Worm (Caenorhabditis elegans) whole organism, late embryonic: ENCODE measurements around the gene F25B3.2.

Experiments
- C08G9.2 ChIP-seq: sonication (generic microtip); optimal IDR thresholded peaks from 2 replicates; lab custom pipeline; 2016; ENCODE audit warnings: mild to moderate bottlenecking, missing genetic modification characterization, moderate library complexity, missing compliant biosample characterization
- C38D4.7 ChIP-seq: fragments of 200-800 bp; sonication (Bioruptor generic); optimal IDR thresholded peaks from 2 replicates; lab custom pipeline; 2018; ENCODE audit warnings: mild to moderate bottlenecking, missing genetic modification characterization, moderate library complexity, missing compliant biosample characterization
- F13H6.1 ChIP-seq: sonication (generic microtip); optimal IDR thresholded peaks from 2 replicates; lab custom pipeline; 2016; ENCODE audit warnings: missing genetic modification characterization, missing compliant biosample characterization
- K02D7.2 ChIP-seq: sonication (generic microtip); optimal IDR thresholded peaks from 2 replicates; lab custom pipeline; 2017; ENCODE audit warnings: mild to moderate bottlenecking, missing genetic modification characterization, missing compliant biosample characterization
- T23F11.4 ChIP-seq: fragments of 200-800 bp; sonication (Bioruptor generic); optimal IDR thresholded peaks from 2 replicates; lab custom pipeline; 2018; ENCODE audit warnings: mild to moderate bottlenecking, missing genetic modification characterization, missing compliant biosample characterization
- Y22D7AL.16 ChIP-seq: sonication (generic microtip); optimal IDR thresholded peaks from 2 replicates; lab custom pipeline; 2016; ENCODE audit warnings: missing genetic modification characterization, missing compliant biosample characterization
- ahr-1 ChIP-seq: sonication (generic microtip); optimal IDR thresholded peaks from 2 replicates; lab custom pipeline; 2016; ENCODE audit warnings: missing genetic modification characterization, missing compliant biosample characterization
- ceh-14 ChIP-seq: sonication (generic microtip); optimal IDR thresholded peaks from 2 replicates; lab custom pipeline; 2016; ENCODE audit warnings: missing genotype, missing genetic modification characterization, missing compliant biosample characterization
- ceh-18 ChIP-seq: sonication (generic microtip); optimal IDR thresholded peaks from 2 replicates; lab custom pipeline; 2016; ENCODE audit warnings: missing genetic modification characterization, missing compliant biosample characterization
- ceh-19 ChIP-seq: fragments of 200-800 bp; sonication (Bioruptor generic); optimal IDR thresholded peaks from 2 replicates; lab custom pipeline; 2018; ENCODE audit warnings: mild to moderate bottlenecking, missing genetic modification characterization, missing compliant biosample characterization
- ceh-2 ChIP-seq: sonication (generic microtip); optimal IDR thresholded peaks from 2 replicates; lab custom pipeline; 2016; ENCODE audit warnings: missing genotype, missing genetic modification characterization, missing compliant biosample characterization
- ceh-22 ChIP-seq: sonication (generic microtip); optimal IDR thresholded peaks from 2 replicates; lab custom pipeline; 2017; ENCODE audit warnings: missing biosample characterization, missing genetic modification characterization
- ceh-31 ChIP-seq: sonication (generic microtip); optimal IDR thresholded peaks from 2 replicates; lab custom pipeline; 2016; ENCODE audit warnings: missing genetic modification characterization, missing compliant biosample characterization
- ceh-34 ChIP-seq: sonication (generic microtip); optimal IDR thresholded peaks from 2 replicates; lab custom pipeline; 2016; ENCODE audit warnings: mild to moderate bottlenecking, missing genetic modification characterization, missing compliant biosample characterization
- ceh-45 ChIP-seq: fragments of 200-800 bp; sonication (Bioruptor generic); IDR thresholded peaks from 2 replicates; pipeline ENCODE4 v1.3.6; 2022; ENCODE audit warnings: missing genetic modification reagents, missing genetic modification characterization, missing compliant biosample characterization
- ceh-48 ChIP-seq: sonication (generic microtip); optimal IDR thresholded peaks from 2 replicates; lab custom pipeline; 2016; ENCODE audit warnings: missing genetic modification characterization, inconsistent platforms, missing compliant biosample characterization
- ceh-9 ChIP-seq: sonication (generic microtip); optimal IDR thresholded peaks from 2 replicates; lab custom pipeline; 2016; ENCODE audit warnings: mild to moderate bottlenecking, missing genetic modification characterization, inconsistent platforms, missing compliant biosample characterization
- dmd-4 ChIP-seq: sonication (generic microtip); optimal IDR thresholded peaks from 2 replicates; lab custom pipeline; 2016; ENCODE audit warnings: borderline replicate concordance, missing genetic modification characterization, missing compliant biosample characterization
- dve-1 ChIP-seq: sonication (generic microtip); optimal IDR thresholded peaks from 2 replicates; lab custom pipeline; 2017; ENCODE audit warnings: antibody characterized with exemption, mild to moderate bottlenecking, missing genetic modification characterization, missing compliant biosample characterization
- elt-4 ChIP-seq: sonication (generic microtip); optimal IDR thresholded peaks from 2 replicates; lab custom pipeline; 2016; ENCODE audit warnings: missing genetic modification characterization, missing compliant biosample characterization
- ets-4 ChIP-seq: sonication (generic microtip); optimal IDR thresholded peaks from 2 replicates; lab custom pipeline; 2016; ENCODE audit warnings: missing genetic modification characterization, missing compliant biosample characterization
- fax-1 ChIP-seq: sonication (generic microtip); optimal IDR thresholded peaks from 2 replicates; lab custom pipeline; 2016; ENCODE audit warnings: missing genotype, missing genetic modification characterization, missing compliant biosample characterization
- fkh-10 ChIP-seq: fragments of 150-350 bp; optimal IDR thresholded peaks from 2 replicates; lab custom pipeline; 2014; ENCODE audit warnings: missing biosample characterization, missing genetic modification reagents, missing genetic modification characterization
- fkh-6 ChIP-seq: sonication (generic microtip); optimal IDR thresholded peaks from 2 replicates; lab custom pipeline; 2016; ENCODE audit warnings: missing genetic modification characterization, missing compliant biosample characterization
- hlh-13 ChIP-seq: fragments of 200-800 bp; sonication (Bioruptor generic); optimal IDR thresholded peaks from 2 replicates; lab custom pipeline; 2018; ENCODE audit warnings: mild to moderate bottlenecking, missing genetic modification characterization, missing compliant biosample characterization
- hlh-6 ChIP-seq: sonication (generic microtip); optimal IDR thresholded peaks from 2 replicates; lab custom pipeline; 2016; ENCODE audit warnings: missing genotype, missing genetic modification characterization, missing compliant biosample characterization
- hlh-8 ChIP-seq: sonication (generic microtip); optimal IDR thresholded peaks from 2 replicates; lab custom pipeline; 2016; ENCODE audit warnings: missing genotype, missing genetic modification characterization, missing compliant biosample characterization
- lim-6 ChIP-seq: sonication (generic microtip); optimal IDR thresholded peaks from 2 replicates; lab custom pipeline; 2016; ENCODE audit warnings: missing genetic modification characterization, missing compliant biosample characterization
- lin-11 ChIP-seq: fragments of 200-800 bp; sonication (Bioruptor generic); optimal IDR thresholded peaks from 2 replicates; lab custom pipeline; 2018; ENCODE audit warnings: mild to moderate bottlenecking, missing genetic modification characterization, missing compliant biosample characterization
- madf-2 ChIP-seq: sonication (generic microtip); optimal IDR thresholded peaks from 2 replicates; lab custom pipeline; 2017; ENCODE audit warnings: missing genetic modification characterization, missing compliant biosample characterization
- mec-3 ChIP-seq: sonication (generic microtip); optimal IDR thresholded peaks from 2 replicates; lab custom pipeline; 2016; ENCODE audit warnings: borderline replicate concordance, missing genetic modification characterization, missing compliant biosample characterization
- nhr-11 ChIP-seq: fragments of 150-350 bp; optimal IDR thresholded peaks from 2 replicates; lab custom pipeline; 2014; ENCODE audit warnings: missing biosample characterization, missing genetic modification characterization
- nhr-232 ChIP-seq: sonication (generic microtip); optimal IDR thresholded peaks from 2 replicates; lab custom pipeline; 2016; ENCODE audit warnings: missing genetic modification characterization, missing compliant biosample characterization
- npax-4 ChIP-seq: sonication (generic microtip); optimal IDR thresholded peaks from 2 replicates; lab custom pipeline; 2016; ENCODE audit warnings: missing genetic modification characterization, missing compliant biosample characterization
- pag-3 ChIP-seq: sonication (generic microtip); optimal IDR thresholded peaks from 2 replicates; lab custom pipeline; 2016; ENCODE audit warnings: missing compliant biosample characterization, missing genetic modification characterization, borderline replicate concordance
- pat-9 ChIP-seq: fragments of 200-800 bp; sonication (Bioruptor generic); optimal IDR thresholded peaks from 2 replicates; lab custom pipeline; 2018; ENCODE audit warnings: mild to moderate bottlenecking, missing genetic modification characterization, moderate library complexity, missing compliant biosample characterization
- pax-1 ChIP-seq: fragments of 150-350 bp; optimal IDR thresholded peaks from 2 replicates; lab custom pipeline; 2014; ENCODE audit warnings: missing biosample characterization, missing genetic modification characterization
- pha-2 ChIP-seq: sonication (generic microtip); optimal IDR thresholded peaks from 2 replicates; lab custom pipeline; 2017; ENCODE audit warnings: mild to moderate bottlenecking, missing genetic modification characterization, missing compliant biosample characterization
- pha-4 ChIP-seq: fragments of 150-350 bp; optimal IDR thresholded peaks from 2 replicates; lab custom pipeline; 2018; ENCODE audit warnings: missing biosample characterization, missing genetic modification reagents, missing genetic modification characterization
- pqm-1 ChIP-seq: sonication (generic microtip); optimal IDR thresholded peaks from 2 replicates; lab custom pipeline; 2016; ENCODE audit warnings: missing genetic modification characterization, missing compliant biosample characterization
- pros-1 ChIP-seq: fragments of 150-350 bp; optimal IDR thresholded peaks from 2 replicates; lab custom pipeline; 2014; ENCODE audit warnings: missing biosample characterization, missing genetic modification reagents, missing genetic modification characterization
- rnt-1 ChIP-seq: sonication (generic microtip); optimal IDR thresholded peaks from 2 replicates; lab custom pipeline; 2016; ENCODE audit warnings: missing genetic modification characterization, missing compliant biosample characterization
- syd-9 ChIP-seq: sonication (generic microtip); optimal IDR thresholded peaks from 2 replicates; lab custom pipeline; 2016; ENCODE audit warnings: mild to moderate bottlenecking, missing genetic modification characterization, moderate library complexity, missing compliant biosample characterization
- tbx-2 ChIP-seq: sonication (generic microtip); optimal IDR thresholded peaks from 2 replicates; lab custom pipeline; 2016; ENCODE audit warnings: missing genetic modification characterization, missing compliant biosample characterization
- tbx-7 ChIP-seq: sonication (generic microtip); optimal IDR thresholded peaks from 2 replicates; lab custom pipeline; 2016; ENCODE audit warnings: missing genotype, missing genetic modification characterization, missing compliant biosample characterization
- ttx-3 ChIP-seq: sonication (generic microtip); optimal IDR thresholded peaks from 2 replicates; lab custom pipeline; 2016; ENCODE audit warnings: missing genetic modification reagents, missing genetic modification characterization, missing compliant biosample characterization
- unc-3 ChIP-seq, 2 experiments: fragments of 200-800 bp in 1 of 2; sonication (Bioruptor generic) in 1 of 2; sonication (generic microtip) in 1 of 2; conservative IDR thresholded peaks in 1 of 2; optimal IDR thresholded peaks in 1 of 2; 2 replicates each; pipeline versions ENCODE4 v1.3.6 to Lab custom; 2016 to 2022; ENCODE audit warnings: missing compliant biosample characterization in 2 of 2, missing genetic modification characterization in 2 of 2, missing genetic modification reagents in 1 of 2
- unc-55 ChIP-seq: sonication (generic microtip); optimal IDR thresholded peaks from 2 replicates; lab custom pipeline; 2017; ENCODE audit warnings: missing biosample characterization, missing genetic modification reagents, missing genetic modification characterization
- unc-86 ChIP-seq: sonication (generic microtip); optimal IDR thresholded peaks from 2 replicates; lab custom pipeline; 2016; ENCODE audit warnings: missing genetic modification characterization, missing compliant biosample characterization
- zip-5 ChIP-seq: sonication (generic microtip); optimal IDR thresholded peaks from 2 replicates; lab custom pipeline; 2016; ENCODE audit warnings: missing genetic modification characterization, missing compliant biosample characterization
- ztf-16 ChIP-seq: sonication (generic microtip); optimal IDR thresholded peaks from 2 replicates; lab custom pipeline; 2017; ENCODE audit warnings: missing genetic modification characterization, missing compliant biosample characterization

The F25B3.2 gene

DNA sequence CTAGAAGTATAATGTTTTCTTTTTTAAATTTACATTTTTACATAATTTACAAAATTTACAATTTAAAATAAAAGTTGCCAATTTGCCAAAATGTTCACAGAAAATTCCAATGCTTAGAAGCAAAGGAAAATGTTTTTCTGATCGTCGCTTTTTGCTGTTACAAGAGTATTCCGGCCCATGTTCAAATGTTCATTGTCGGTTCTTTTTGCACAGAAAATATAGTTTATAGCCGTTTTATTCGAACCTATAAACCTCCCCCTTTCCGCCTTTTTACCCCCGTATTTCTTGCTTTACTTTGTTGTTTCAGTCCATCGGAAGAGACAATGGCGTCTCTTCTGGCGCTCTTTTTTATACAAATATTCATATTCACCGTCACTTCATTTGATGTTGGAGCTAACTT, 42.5 kb upstream of the F25B3.2 start, which contains the start of gene tag-329:
Gene tag-329, plus strand, starts transcription at position 301 of the 400 bp plus-strand sequence.
- TF ChIP-seq zip-5, result no peak
- TF ChIP-seq ets-4 (tag; lab: Kevin White, UChicago), result no peak
- no peak for TF ChIP-seq pat-9
- no peak for TF ChIP-seq ceh-48 (tag; lab: Kevin White, UChicago)
- no peak for TF ChIP-seq fkh-10 (GFP tag; lab: Kevin White, UChicago)
- TF ChIP-seq K02D7.2, result no peak
- TF ChIP-seq ztf-16 (tag; lab: Kevin White, UChicago), result no peak
- TF ChIP-seq pax-1, result no peak
- TF ChIP-seq dmd-4 (tag; lab: Kevin White, UChicago), result no peak

DNA sequence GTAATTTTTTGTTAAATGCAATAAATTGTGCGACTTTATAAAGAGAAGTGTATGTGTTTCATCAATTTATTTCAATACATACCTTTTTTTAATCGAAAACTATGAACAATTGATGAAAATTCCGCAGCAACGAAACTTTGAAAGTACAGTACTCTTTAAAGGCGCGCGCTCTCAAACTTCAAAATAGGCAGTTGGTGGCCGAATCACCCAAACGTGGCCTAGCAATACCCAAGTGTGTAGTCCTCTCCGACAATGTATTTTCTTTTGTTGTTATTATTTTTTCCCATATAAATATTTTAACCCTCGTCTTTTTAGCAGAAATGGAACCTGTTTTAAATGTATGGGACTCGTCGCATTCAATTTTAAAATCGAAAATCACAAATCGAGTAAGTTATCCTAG, 40.6 kb upstream of the F25B3.2 start, which contains the start of gene C50F4.4:
Gene C50F4.4, plus strand, starts transcription at position 267 of the 400 bp plus-strand sequence.
- no peak for TF ChIP-seq rnt-1 (tag; lab: Kevin White, UChicago)
- TF ChIP-seq pat-9, result no peak
- TF ChIP-seq fax-1 (tag; lab: Kevin White, UChicago), result no peak
- no peak for TF ChIP-seq pha-2 (tag; lab: Kevin White, UChicago)
- no peak for TF ChIP-seq ceh-14 (tag; lab: Kevin White, UChicago)
- TF ChIP-seq ceh-9 (tag; lab: Kevin White, UChicago), result no peak
- no peak for TF ChIP-seq fkh-6 (tag; lab: Kevin White, UChicago)
- TF ChIP-seq ttx-3 (tag; lab: Kevin White, UChicago), result no peak
- no peak for TF ChIP-seq dve-1 (tag; lab: Kevin White, UChicago)
- no peak for TF ChIP-seq npax-4
- no peak for TF ChIP-seq madf-2 (tag; lab: Kevin White, UChicago)
- no peak for TF ChIP-seq ceh-19 (GFP tag; lab: Kevin White, UChicago)
- TF ChIP-seq pag-3, result no peak
- TF ChIP-seq pros-1 (tag; lab: Kevin White, UChicago), result no peak
- no peak for TF ChIP-seq zip-5
- no peak for TF ChIP-seq unc-86 (tag; lab: Kevin White, UChicago)
- no peak for TF ChIP-seq syd-9
- peak; percentile 73 for TF ChIP-seq C08G9.2
- no peak for TF ChIP-seq unc-55 (GFP tag; lab: Kevin White, UChicago)
- TF ChIP-seq tbx-2 (tag; lab: Kevin White, UChicago), result peak; percentile 51
- TF ChIP-seq nhr-232 (tag; lab: Kevin White, UChicago), result no peak
- no peak for TF ChIP-seq ztf-16 (tag; lab: Kevin White, UChicago)
- peak; percentile 23 for TF ChIP-seq tbx-7 (tag; lab: Kevin White, UChicago)
- no peak for TF ChIP-seq lin-11
- no peak for TF ChIP-seq ceh-22 (tag; lab: Kevin White, UChicago)
- no peak for TF ChIP-seq Y22D7AL.16 (tag; lab: Kevin White, UChicago)
- peak; percentile 22 for TF ChIP-seq hlh-8
- TF ChIP-seq unc-3 (GFP tag; conservative IDR thresholded peaks at IDR 0.05; lab: Robert Waterston, UW), result no peak
- TF ChIP-seq unc-3 (tag; optimal IDR thresholded peaks at IDR 0.05; lab: Kevin White, UChicago), result no peak
- TF ChIP-seq ceh-34 (tag; lab: Kevin White, UChicago), result no peak
- TF ChIP-seq C38D4.7, result no peak
- no peak for TF ChIP-seq pha-4 (tag; lab: Kevin White, UChicago)
- TF ChIP-seq ceh-48 (tag; lab: Kevin White, UChicago), result no peak
- no peak for TF ChIP-seq dmd-4 (tag; lab: Kevin White, UChicago)
- no peak for TF ChIP-seq nhr-11 (tag; lab: Kevin White, UChicago)
- TF ChIP-seq ceh-2 (tag; lab: Kevin White, UChicago), result peak; percentile 46
- no peak for TF ChIP-seq elt-4
- no peak for TF ChIP-seq F13H6.1 (tag; lab: Kevin White, UChicago)
- no peak for TF ChIP-seq ahr-1
- no peak for TF ChIP-seq lim-6 (tag; lab: Kevin White, UChicago)
- TF ChIP-seq K02D7.2, result no peak
- peak; percentile 47 for TF ChIP-seq ets-4 (tag; lab: Kevin White, UChicago)
- no peak for TF ChIP-seq hlh-13 (GFP tag; lab: Kevin White, UChicago)
- TF ChIP-seq ceh-18 (tag; lab: Kevin White, UChicago), result no peak
- no peak for TF ChIP-seq mec-3 (tag; lab: Kevin White, UChicago)
- TF ChIP-seq T23F11.4 (GFP tag; lab: Kevin White, UChicago), result no peak
- no peak for TF ChIP-seq ceh-45
- no peak for TF ChIP-seq pqm-1 (tag; lab: Kevin White, UChicago)
- no peak for TF ChIP-seq hlh-6 (tag; lab: Kevin White, UChicago)
- TF ChIP-seq ceh-31 (tag; lab: Kevin White, UChicago), result peak; percentile 56
